Worm (Caenorhabditis elegans): ENCODE measurements around the gene slc-5A12.
A peak's percentile ranks its signal among the peaks of the same experiment; 100 is the strongest.

Gene slc-5A12

DNA sequence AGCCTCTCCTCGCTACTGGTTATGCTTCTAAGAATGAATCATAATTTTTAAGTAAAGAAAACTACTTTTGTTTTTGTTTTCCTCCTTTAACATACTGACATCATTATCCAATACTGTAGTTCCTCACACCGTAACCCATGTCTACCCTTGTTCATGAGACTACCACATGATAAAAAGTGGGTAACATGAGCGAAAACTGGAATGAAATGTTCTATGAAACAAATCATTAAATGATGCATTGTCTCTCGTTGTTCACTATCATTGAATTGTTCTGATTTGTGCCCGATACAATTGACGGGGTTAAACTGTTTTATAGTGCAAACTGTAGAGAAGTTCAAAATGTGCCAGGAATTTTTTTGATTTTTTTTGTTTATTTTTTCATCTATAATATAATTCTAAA is 39.5 kb upstream of the slc-5A12 start (continued):
- TF ChIP-seq egl-5 (tag; optimal IDR thresholded peaks at IDR 0.05): no peak
- TF ChIP-seq fkh-10 (GFP tag; optimal IDR thresholded peaks at IDR 0.05): no peak
- no peak for TF ChIP-seq ama-1 (optimal IDR thresholded peaks at IDR 0.05)
- TF ChIP-seq aly-2 (tag; optimal IDR thresholded peaks at IDR 0.05): no peak
- TF ChIP-seq pqm-1 (tag; optimal IDR thresholded peaks at IDR 0.05): peak; percentile 48
- TF ChIP-seq nfya-1 (tag; optimal IDR thresholded peaks at IDR 0.05; ENCODE audit: insufficient read depth): peak; percentile 47
- no peak for TF ChIP-seq skn-1 (tag; optimal IDR thresholded peaks at IDR 0.05)
- no peak for TF ChIP-seq ceh-9 (tag; optimal IDR thresholded peaks at IDR 0.05)

DNA sequence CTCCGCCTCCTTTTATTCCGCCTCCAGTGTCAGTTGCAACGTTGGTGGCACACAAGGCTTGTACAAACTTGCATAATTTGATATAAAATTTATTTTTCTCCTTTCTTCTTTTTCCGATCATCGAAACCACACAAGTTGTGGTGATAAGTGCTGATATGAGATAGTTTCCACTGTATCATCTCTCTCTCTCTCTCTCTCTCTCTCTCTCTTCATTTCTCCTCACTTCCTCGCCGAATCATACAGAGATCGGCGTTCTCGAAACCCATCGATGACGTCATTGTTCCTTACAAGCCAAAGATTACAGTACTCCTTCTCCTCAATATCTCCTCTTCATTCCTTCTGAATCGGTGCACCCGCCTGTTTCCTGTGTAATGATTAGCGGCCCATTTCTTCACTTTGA is 37.9 kb upstream of the slc-5A12 start, which contains the start of gene nhr-43:
TSS of gene nhr-43 (plus strand) at position 233 of the 400 bp plus-strand sequence.
- TF ChIP-seq R02D3.7 (tag; optimal IDR thresholded peaks at IDR 0.05) (no peak), hmg-11 (tag; optimal IDR thresholded peaks at IDR 0.05) (no peak), elt-3 (tag; optimal IDR thresholded peaks at IDR 0.05) (peak in 1 of 3 experiments; percentile 72), nhr-25 (tag; optimal IDR thresholded peaks at IDR 0.05) (peak; percentile 48), ama-1 (optimal IDR thresholded peaks at IDR 0.05) (no peak), nhr-43 (tag; optimal IDR thresholded peaks at IDR 0.05; ENCODE audit: poor library complexity, severe bottlenecking) (peak; percentile 98), tbx-2 (tag; optimal IDR thresholded peaks at IDR 0.05) (peak; percentile 40), nhr-28 (tag; optimal IDR thresholded peaks at IDR 0.05) (no peak), nfya-1 (tag; optimal IDR thresholded peaks at IDR 0.05; ENCODE audit: insufficient read depth) (peak; percentile 8), nhr-23 (tag; optimal IDR thresholded peaks at IDR 0.05) (peak; percentile 64)

- peak; percentile 78 for TF ChIP-seq nhr-43 (tag; optimal IDR thresholded peaks at IDR 0.05; ENCODE audit: poor library complexity, severe bottlenecking)
- peak; percentile 94 for TF ChIP-seq elt-1 (tag; optimal IDR thresholded peaks at IDR 0.05)
- peak; percentile 64 for TF ChIP-seq nhr-23 (tag; optimal IDR thresholded peaks at IDR 0.05)
- no peak for TF ChIP-seq mdl-1 (tag; optimal IDR thresholded peaks at IDR 0.05)
Observed at ce11 chrIV:11900399-11900798, 36.8 kb upstream of the slc-5A12 start.

- no peak for TF ChIP-seq fos-1 (tag; optimal IDR thresholded peaks at IDR 0.05)
- peak; percentile 41 for TF ChIP-seq nhr-25 (tag; optimal IDR thresholded peaks at IDR 0.05)
- peak in 1 of 3 experiments; percentile 55 for TF ChIP-seq elt-3 (tag; optimal IDR thresholded peaks at IDR 0.05)
- TF ChIP-seq nhr-23 (tag; optimal IDR thresholded peaks at IDR 0.05): peak; percentile 36
- no peak for TF ChIP-seq snpc-4 (tag; optimal IDR thresholded peaks at IDR 0.05)
- TF ChIP-seq skn-1 (tag; optimal IDR thresholded peaks at IDR 0.05): no peak
- TF ChIP-seq nhr-43 (tag; optimal IDR thresholded peaks at IDR 0.05; ENCODE audit: poor library complexity, severe bottlenecking): peak; percentile 94
Observed at ce11 chrIV:11901215-11901614, 36.0 kb upstream of the slc-5A12 start.

DNA sequence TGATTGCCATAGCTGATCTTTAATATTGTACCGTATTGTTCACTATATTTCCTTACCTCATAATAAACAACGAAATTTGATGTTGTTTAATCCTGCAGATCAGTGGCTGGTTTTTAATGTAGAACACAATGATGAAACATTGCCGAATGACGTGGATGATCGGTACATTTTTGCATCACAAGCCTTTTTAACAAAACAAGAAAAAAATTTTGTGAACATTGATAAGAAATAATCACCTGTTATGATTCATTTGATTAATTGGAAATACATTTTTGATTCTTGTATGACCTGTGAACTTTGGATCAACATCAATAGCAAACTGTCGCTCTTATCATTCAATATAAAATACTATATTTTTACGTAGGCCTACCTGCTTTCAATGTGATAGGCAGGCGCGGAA is 34.4 kb upstream of the slc-5A12 start:
- TF ChIP-seq elt-3 (tag; optimal IDR thresholded peaks at IDR 0.05) (no peak), nhr-237 (tag; optimal IDR thresholded peaks at IDR 0.05) (no peak), jun-1 (tag; optimal IDR thresholded peaks at IDR 0.05) (no peak), fkh-2 (tag; optimal IDR thresholded peaks at IDR 0.05) (no peak), nhr-12 (tag; optimal IDR thresholded peaks at IDR 0.05) (no peak), nhr-28 (tag; optimal IDR thresholded peaks at IDR 0.05) (no peak), mml-1 (tag; optimal IDR thresholded peaks at IDR 0.05) (no peak), R02D3.7 (tag; optimal IDR thresholded peaks at IDR 0.05) (no peak), ZK546.5 (tag; optimal IDR thresholded peaks at IDR 0.05) (no peak), nhr-43 (tag; optimal IDR thresholded peaks at IDR 0.05; ENCODE audit: poor library complexity, severe bottlenecking) (peak; percentile 82), ama-1 (optimal IDR thresholded peaks at IDR 0.05) (no peak), nfya-1 (tag; optimal IDR thresholded peaks at IDR 0.05; ENCODE audit: insufficient read depth) (peak; percentile 2), skn-1 (tag; optimal IDR thresholded peaks at IDR 0.05) (no peak), ceh-16 (tag; optimal IDR thresholded peaks at IDR 0.05) (no peak), nhr-23 (tag; optimal IDR thresholded peaks at IDR 0.05) (peak; percentile 20), elt-2 (tag; optimal IDR thresholded peaks at IDR 0.05) (no peak), fos-1 (tag; optimal IDR thresholded peaks at IDR 0.05) (no peak), egl-27 (tag; optimal IDR thresholded peaks at IDR 0.05) (no peak), mdl-1 (tag; optimal IDR thresholded peaks at IDR 0.05) (no peak), elt-1 (tag; optimal IDR thresholded peaks at IDR 0.05) (no peak), snpc-4 (tag; optimal IDR thresholded peaks at IDR 0.05) (no peak), lin-15B (tag; optimal IDR thresholded peaks at IDR 0.05) (no peak), nhr-25 (tag; optimal IDR thresholded peaks at IDR 0.05) (peak; percentile 6)

ce11 chrIV:11903676-11904075 is 33.5 kb upstream of the slc-5A12 start:
- TF ChIP-seq lin-15B (tag; optimal IDR thresholded peaks at IDR 0.05) (no peak), nhr-43 (tag; optimal IDR thresholded peaks at IDR 0.05; ENCODE audit: poor library complexity, severe bottlenecking) (peak; percentile 61), mml-1 (tag; optimal IDR thresholded peaks at IDR 0.05) (no peak), ceh-16 (tag; optimal IDR thresholded peaks at IDR 0.05) (no peak), ama-1 (optimal IDR thresholded peaks at IDR 0.05) (no peak), elt-1 (tag; optimal IDR thresholded peaks at IDR 0.05) (peak; percentile 70), sea-2 (GFP tag; optimal IDR thresholded peaks at IDR 0.05) (no peak), fkh-2 (tag; optimal IDR thresholded peaks at IDR 0.05) (no peak), R02D3.7 (tag; optimal IDR thresholded peaks at IDR 0.05) (no peak), eor-1 (tag; optimal IDR thresholded peaks at IDR 0.05) (no peak), nhr-23 (tag; optimal IDR thresholded peaks at IDR 0.05) (no peak)

Data from whole organism, L3 larva.